Worm (Caenorhabditis elegans) whole organism, L4 larva: ENCODE data around the gene R02D5.6.

ENCODE experiments used
- D1046.2 ChIP-seq: fragments of 200-800 bp; sonication (Bioruptor generic); IDR thresholded peaks from 2 replicates; pipeline ENCODE4 v1.3.6; 2022; ENCODE audit warnings: missing genetic modification characterization, missing compliant biosample characterization
- F10B5.3 ChIP-seq: sonication (generic microtip); optimal IDR thresholded peaks from 2 replicates; lab custom pipeline; 2016; ENCODE audit warnings: mild to moderate bottlenecking, missing genetic modification characterization, missing compliant biosample characterization
- F37D6.2 ChIP-seq: sonication (generic microtip); optimal IDR thresholded peaks from 2 replicates; lab custom pipeline; 2016; ENCODE audit warnings: mild to moderate bottlenecking, missing genetic modification characterization, missing compliant biosample characterization
- F44E2.7 ChIP-seq: fragments of 200-800 bp; sonication (Bioruptor generic); IDR thresholded peaks from 2 replicates; pipeline ENCODE4 v2.1.2; 2022; ENCODE audit warnings: missing genetic modification characterization, missing compliant biosample characterization
- R02D3.7 ChIP-seq: fragments of 150-350 bp; sonication (generic microtip); optimal IDR thresholded peaks from 3 replicates; lab custom pipeline; 2014; ENCODE audit warnings: missing biosample characterization, missing genetic modification characterization
- T20F7.1 ChIP-seq: fragments of 200-800 bp; sonication (Bioruptor generic); optimal IDR thresholded peaks from 2 replicates; lab custom pipeline; 2018; ENCODE audit warnings: mild to moderate bottlenecking, missing genetic modification characterization, missing compliant biosample characterization
- T26A8.4 ChIP-seq: fragments of 200-800 bp; sonication (Bioruptor generic); IDR thresholded peaks from 2 replicates; pipeline ENCODE4 v1.3.6; 2022; ENCODE audit warnings: missing genetic modification characterization, missing compliant biosample characterization
- Y75B8A.6 ChIP-seq: fragments of 200-800 bp; sonication (Bioruptor generic); IDR thresholded peaks from 2 replicates; pipeline ENCODE4 v1.3.6; 2022; ENCODE audit warnings: missing genetic modification reagents, missing genetic modification characterization, missing compliant biosample characterization
- ZK337.2 ChIP-seq: fragments of 200-800 bp; sonication (Bioruptor generic); IDR thresholded peaks from 2 replicates; pipeline ENCODE4 v1.3.6; 2022; ENCODE audit warnings: missing genetic modification reagents, missing genetic modification characterization, missing compliant biosample characterization
- aha-1 ChIP-seq: fragments of 150-350 bp; peaks from one replicate; lab custom pipeline; 2014; ENCODE audit warnings: missing biosample characterization, missing genetic modification characterization
- ama-1 ChIP-seq: fragments of 150-350 bp; optimal IDR thresholded peaks from 2 replicates; lab custom pipeline; 2014; ENCODE audit warnings: inconsistent platforms, mixed read lengths
- attf-4 ChIP-seq: sonication (generic microtip); optimal IDR thresholded peaks from 3 replicates; lab custom pipeline; 2017; ENCODE audit warnings: missing biosample characterization, missing genetic modification characterization
- ceh-28 ChIP-seq: fragments of 150-350 bp; optimal IDR thresholded peaks from 2 replicates; lab custom pipeline; 2014; ENCODE audit warnings: missing biosample characterization, missing genetic modification reagents, missing genetic modification characterization
- ceh-32 ChIP-seq: sonication (generic microtip); optimal IDR thresholded peaks from 2 replicates; lab custom pipeline; 2016; ENCODE audit warnings: mild to moderate bottlenecking, missing genetic modification characterization, missing compliant biosample characterization; ENCODE audit not compliant: poor library complexity
- ceh-44 ChIP-seq: fragments of 200-800 bp; sonication (Bioruptor generic); IDR thresholded peaks from 2 replicates; pipeline ENCODE4 v1.3.6; 2022; ENCODE audit warnings: missing genetic modification reagents, missing genetic modification characterization, missing compliant biosample characterization
- ceh-62 ChIP-seq: sonication (generic microtip); optimal IDR thresholded peaks from 2 replicates; lab custom pipeline; 2017; ENCODE audit warnings: missing biosample characterization, missing genetic modification characterization
- ces-1 ChIP-seq: fragments of 150-350 bp; sonication (generic microtip); optimal IDR thresholded peaks from 4 replicates; lab custom pipeline; 2014; ENCODE audit warnings: missing biosample characterization, missing genetic modification reagents, missing genetic modification characterization
- cey-2 ChIP-seq: sonication (generic microtip); optimal IDR thresholded peaks from 3 replicates; lab custom pipeline; 2017; ENCODE audit warnings: missing genetic modification characterization, mild to moderate bottlenecking, missing compliant biosample characterization, antibody characterized with exemption, borderline replicate concordance; ENCODE audit not compliant: insufficient read depth
- daf-12 ChIP-seq: fragments of 150-350 bp; optimal IDR thresholded peaks from 2 replicates; lab custom pipeline; 2014; ENCODE audit warnings: missing biosample characterization, missing genetic modification reagents, missing genetic modification characterization
- daf-16 ChIP-seq, 3 experiments: sonication (generic microtip); optimal IDR thresholded peaks; 2 replicates each; lab custom pipeline; 2016 to 2017; ENCODE audit warnings: missing genetic modification characterization in 3 of 3, missing genetic modification reagents in 3 of 3, mild to moderate bottlenecking in 2 of 3, missing compliant biosample characterization in 2 of 3, missing biosample characterization in 1 of 3, moderate library complexity in 1 of 3
- daf-19 ChIP-seq: fragments of 200-800 bp; sonication (Bioruptor generic); conservative IDR thresholded peaks from 2 replicates; pipeline ENCODE4 v1.3.6; 2022; ENCODE audit warnings: missing genetic modification characterization, missing compliant biosample characterization
- daf-8 ChIP-seq: fragments of 200-800 bp; sonication (Bioruptor generic); IDR thresholded peaks from 2 replicates; pipeline ENCODE4 v1.3.6; 2022; ENCODE audit warnings: missing genetic modification characterization, missing compliant biosample characterization
- dmd-6 ChIP-seq: fragments of 200-800 bp; sonication (Bioruptor generic); IDR thresholded peaks from 2 replicates; pipeline ENCODE4 v1.3.6; 2022; ENCODE audit warnings: missing genetic modification reagents, missing genetic modification characterization, missing compliant biosample characterization
- dmd-8 ChIP-seq: fragments of 200-800 bp; sonication (Bioruptor generic); IDR thresholded peaks from 2 replicates; pipeline ENCODE4 v1.3.6; 2022; ENCODE audit warnings: missing genetic modification characterization, missing compliant biosample characterization
- dpl-1 ChIP-seq: fragments of 150-350 bp; optimal IDR thresholded peaks from 2 replicates; lab custom pipeline; 2014; ENCODE audit warnings: missing biosample characterization, missing genetic modification reagents, missing genetic modification characterization
- duxl-1 ChIP-seq: sonication (generic microtip); optimal IDR thresholded peaks from 2 replicates; lab custom pipeline; 2016; ENCODE audit warnings: mild to moderate bottlenecking, missing genetic modification characterization, moderate library complexity, missing compliant biosample characterization; ENCODE audit not compliant: poor library complexity
- egl-43 ChIP-seq: fragments of 200-800 bp; sonication (Bioruptor generic); IDR thresholded peaks from 2 replicates; pipeline ENCODE4 v1.3.6; 2022; ENCODE audit warnings: missing genetic modification reagents, missing genetic modification characterization, missing compliant biosample characterization
- fkh-10 ChIP-seq: fragments of 150-350 bp; optimal IDR thresholded peaks from 2 replicates; lab custom pipeline; 2014; ENCODE audit warnings: missing biosample characterization, missing genetic modification reagents, missing genetic modification characterization
- fos-1 ChIP-seq: fragments of 150-350 bp; optimal IDR thresholded peaks from 2 replicates; lab custom pipeline; 2014; ENCODE audit warnings: missing biosample characterization, missing genetic modification characterization
- hlh-30 ChIP-seq: sonication (generic microtip); optimal IDR thresholded peaks from 2 replicates; lab custom pipeline; 2017; ENCODE audit warnings: antibody characterized with exemption, mild to moderate bottlenecking, missing genetic modification characterization, missing compliant biosample characterization; ENCODE audit not compliant: insufficient read depth
- hmg-1.1 ChIP-seq: fragments of 200-800 bp; sonication (Bioruptor generic); IDR thresholded peaks from 2 replicates; pipeline ENCODE4 v1.3.6; 2022; ENCODE audit warnings: missing genetic modification reagents, missing genetic modification characterization, missing compliant biosample characterization
- lin-1 ChIP-seq: fragments of 200-800 bp; sonication (Bioruptor generic); IDR thresholded peaks from 2 replicates; pipeline ENCODE4 v1.3.6; 2022; ENCODE audit warnings: missing genetic modification reagents, missing genetic modification characterization, missing compliant biosample characterization
- lin-29 ChIP-seq: fragments of 200-800 bp; sonication (Bioruptor generic); IDR thresholded peaks from 2 replicates; pipeline ENCODE4 v1.3.6; 2022; ENCODE audit warnings: missing genetic modification reagents, missing genetic modification characterization, missing compliant biosample characterization
- lin-39 ChIP-seq: fragments of 150-350 bp; optimal IDR thresholded peaks from 2 replicates; lab custom pipeline; 2014; ENCODE audit warnings: missing biosample characterization, missing genetic modification reagents, missing genetic modification characterization
- lir-3 ChIP-seq: sonication (generic microtip); optimal IDR thresholded peaks from 2 replicates; lab custom pipeline; 2016; ENCODE audit warnings: mild to moderate bottlenecking, missing genetic modification characterization, missing compliant biosample characterization
- madf-9 ChIP-seq: fragments of 200-800 bp; sonication (Bioruptor generic); conservative IDR thresholded peaks from 2 replicates; pipeline ENCODE4 v1.3.6; 2022; ENCODE audit warnings: missing genetic modification reagents, missing genetic modification characterization, missing compliant biosample characterization
- mes-2 ChIP-seq: sonication (generic microtip); optimal IDR thresholded peaks from 2 replicates; lab custom pipeline; 2016; ENCODE audit warnings: missing genotype, mild to moderate bottlenecking, missing genetic modification characterization, missing compliant biosample characterization; ENCODE audit not compliant: poor library complexity, severe bottlenecking
- mxl-3 ChIP-seq: fragments of 200-800 bp; sonication (Bioruptor generic); optimal IDR thresholded peaks from 2 replicates; lab custom pipeline; 2018; ENCODE audit warnings: mild to moderate bottlenecking, missing genetic modification characterization, missing compliant biosample characterization
- nhr-102 ChIP-seq: sonication (generic microtip); optimal IDR thresholded peaks from 2 replicates; lab custom pipeline; 2016; ENCODE audit warnings: mild to moderate bottlenecking, missing genetic modification characterization, moderate library complexity, missing compliant biosample characterization
- nhr-41 ChIP-seq: fragments of 200-800 bp; sonication (Bioruptor generic); IDR thresholded peaks from 2 replicates; pipeline ENCODE4 v1.3.6; 2022; ENCODE audit warnings: missing genetic modification reagents, missing genetic modification characterization, missing compliant biosample characterization
- nhr-48 ChIP-seq: sonication (generic microtip); optimal IDR thresholded peaks from 2 replicates; lab custom pipeline; 2016; ENCODE audit warnings: mild to moderate bottlenecking, missing genetic modification characterization, missing compliant biosample characterization
- nhr-76 ChIP-seq: fragments of 150-350 bp; optimal IDR thresholded peaks from 2 replicates; lab custom pipeline; 2014; ENCODE audit warnings: missing biosample characterization, missing genetic modification characterization
- nhr-77 ChIP-seq: fragments of 150-350 bp; optimal IDR thresholded peaks from 2 replicates; lab custom pipeline; 2014; ENCODE audit warnings: missing biosample characterization, missing genetic modification characterization
- pqm-1 ChIP-seq: sonication (generic microtip); optimal IDR thresholded peaks from 2 replicates; lab custom pipeline; 2017; ENCODE audit warnings: missing biosample characterization, missing genetic modification characterization
- rbr-2 ChIP-seq: sonication (generic microtip); optimal IDR thresholded peaks from 2 replicates; lab custom pipeline; 2016; ENCODE audit warnings: missing genotype, missing genetic modification characterization, missing compliant biosample characterization
- saeg-2 ChIP-seq: fragments of 200-800 bp; sonication (Bioruptor generic); IDR thresholded peaks from 2 replicates; pipeline ENCODE4 v1.3.6; 2022; ENCODE audit warnings: missing genetic modification reagents, missing genetic modification characterization, missing compliant biosample characterization
- sdz-12 ChIP-seq: fragments of 200-800 bp; sonication (Bioruptor generic); optimal IDR thresholded peaks from 2 replicates; lab custom pipeline; 2018; ENCODE audit warnings: mild to moderate bottlenecking, missing genetic modification characterization, missing compliant biosample characterization
- spr-1 ChIP-seq: sonication (generic microtip); optimal IDR thresholded peaks from 2 replicates; lab custom pipeline; 2016; ENCODE audit warnings: mild to moderate bottlenecking, missing genetic modification characterization, missing compliant biosample characterization
- unc-62 ChIP-seq, 3 experiments: fragments of 150-350 bp in 1 of 3; sonication (generic microtip); optimal IDR thresholded peaks in 2 of 3; peaks in 1 of 3; 1 replicate in 1 of 3; 2 replicates in 2 of 3; lab custom pipeline; 2014 to 2017; ENCODE audit warnings: missing biosample characterization in 3 of 3, missing genetic modification characterization in 3 of 3, missing genetic modification reagents in 3 of 3, missing genotype in 1 of 3
- zip-11 ChIP-seq: fragments of 200-800 bp; sonication (Bioruptor generic); IDR thresholded peaks from 2 replicates; pipeline ENCODE4 v1.3.6; 2022; ENCODE audit warnings: missing genetic modification characterization, missing compliant biosample characterization
- zip-2 ChIP-seq: fragments of 150-350 bp; optimal IDR thresholded peaks from 2 replicates; lab custom pipeline; 2014; ENCODE audit warnings: missing biosample characterization, missing genetic modification characterization

Gene R02D5.6

ce11 chrV:14505745-14506214 lies 12.1 kb downstream of the R02D5.6 start (continued):
- TF ChIP-seq nhr-41 (GFP tag; lab: Robert Waterston, UW) (no peak), zip-2 (tag; lab: Kevin White, UChicago) (no peak), sdz-12 (GFP tag; lab: Kevin White, UChicago) (no peak), F44E2.7 (no peak), ceh-32 (tag; lab: Kevin White, UChicago) (no peak), rbr-2 (tag; lab: Kevin White, UChicago) (peak; percentile 26), D1046.2 (no peak), unc-62 (GFP tag; optimal IDR thresholded peaks at IDR 0.05 in 1 of 2; lab: Kevin White, UChicago) (peak in 1 of 2 experiments; percentile 66), unc-62 (tag; optimal IDR thresholded peaks at IDR 0.05; lab: Kevin White, UChicago) (no peak), aha-1 (tag; lab: Kevin White, UChicago) (peak; percentile 81), daf-8 (GFP tag; lab: Robert Waterston, UW) (no peak), lin-1 (GFP tag; lab: Robert Waterston, UW) (peak; percentile 28; the same call in 1 of the 2 replicates), ces-1 (no peak), dmd-8 (GFP tag; lab: Robert Waterston, UW) (no peak), madf-9 (GFP tag; lab: Robert Waterston, UW) (no peak), ceh-44 (GFP tag; lab: Robert Waterston, UW) (no peak), nhr-48 (tag; lab: Kevin White, UChicago) (peak; percentile 78), pqm-1 (tag; lab: Kevin White, UChicago) (peak; percentile 77), T20F7.1 (no peak), daf-16 (GFP tag; optimal IDR thresholded peaks at IDR 0.05; lab: Kevin White, UChicago) (no peak), daf-16 (tag; optimal IDR thresholded peaks at IDR 0.05; lab: Kevin White, UChicago) (no peak), dmd-6 (peak; percentile 75), fkh-10 (GFP tag; lab: Kevin White, UChicago) (no peak), mes-2 (tag; lab: Kevin White, UChicago) (peak; percentile 34), T26A8.4 (no peak), ceh-62 (tag; lab: Kevin White, UChicago) (no peak), nhr-77 (tag; lab: Kevin White, UChicago) (no peak), fos-1 (no peak), dpl-1 (GFP tag; lab: Kevin White, UChicago) (no peak), nhr-102 (peak; percentile 17), saeg-2 (no peak), zip-11 (GFP tag; lab: Robert Waterston, UW) (no peak), F10B5.3 (no peak), cey-2 (tag; lab: Kevin White, UChicago) (peak; percentile 62), ZK337.2 (GFP tag; lab: Robert Waterston, UW) (no peak), duxl-1 (no peak), hmg-1.1 (GFP tag; lab: Robert Waterston, UW) (no peak), lir-3 (tag; lab: Kevin White, UChicago) (no peak), mxl-3 (GFP tag; lab: Kevin White, UChicago) (peak; percentile 92), lin-39 (tag; lab: Kevin White, UChicago) (no peak), spr-1 (tag; lab: Kevin White, UChicago) (peak; percentile 69), Y75B8A.6 (GFP tag; lab: Robert Waterston, UW) (no peak), egl-43 (peak; percentile 37; the same call in 1 of the 2 replicates), F37D6.2 (tag; lab: Kevin White, UChicago) (no peak), ama-1 (lab: Kevin White, UChicago) (no peak), hlh-30 (tag; lab: Kevin White, UChicago) (peak; percentile 76), daf-12 (no peak), ceh-28 (tag; lab: Kevin White, UChicago) (no peak), daf-19 (no peak), lin-29 (GFP tag; lab: Robert Waterston, UW) (no peak), R02D3.7 (tag; lab: Kevin White, UChicago) (no peak), nhr-76 (tag; lab: Kevin White, UChicago) (no peak), attf-4 (tag; lab: Kevin White, UChicago) (no peak)
